Worm (Caenorhabditis elegans): ENCODE measurements around the gene rps-21.

DNA sequence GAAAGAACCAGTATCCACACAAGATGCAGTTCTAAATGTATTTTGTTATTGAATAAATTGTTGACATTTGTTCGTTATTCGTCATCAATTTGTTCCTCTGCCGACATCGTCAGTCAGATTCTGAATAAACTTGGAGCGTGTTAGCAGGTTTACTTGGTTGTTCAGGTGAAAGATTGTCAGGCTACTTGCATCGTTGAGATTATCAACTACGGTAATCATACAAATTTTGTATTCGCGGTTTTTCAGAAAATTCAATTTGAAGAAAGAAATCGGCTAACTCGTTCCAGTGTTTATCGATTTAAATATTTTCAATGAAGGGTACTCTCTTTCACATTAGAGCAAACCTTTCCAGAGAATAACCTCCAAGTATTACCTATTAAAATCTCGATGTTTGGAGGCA lies 20.3 kb upstream of the rps-21 start, which contains the start of gene R151.2:
- TF ChIP-seq ref-1 (GFP tag; conservative IDR thresholded peaks at IDR 0.05): no peak
- no peak for TF ChIP-seq ztf-29 (GFP tag; IDR thresholded peaks at IDR 0.05)
- no peak for TF ChIP-seq cog-1 (tag; optimal IDR thresholded peaks at IDR 0.05)
